Fruit fly (Drosophila melanogaster): ENCODE measurements around the gene CG11892.

DNA sequence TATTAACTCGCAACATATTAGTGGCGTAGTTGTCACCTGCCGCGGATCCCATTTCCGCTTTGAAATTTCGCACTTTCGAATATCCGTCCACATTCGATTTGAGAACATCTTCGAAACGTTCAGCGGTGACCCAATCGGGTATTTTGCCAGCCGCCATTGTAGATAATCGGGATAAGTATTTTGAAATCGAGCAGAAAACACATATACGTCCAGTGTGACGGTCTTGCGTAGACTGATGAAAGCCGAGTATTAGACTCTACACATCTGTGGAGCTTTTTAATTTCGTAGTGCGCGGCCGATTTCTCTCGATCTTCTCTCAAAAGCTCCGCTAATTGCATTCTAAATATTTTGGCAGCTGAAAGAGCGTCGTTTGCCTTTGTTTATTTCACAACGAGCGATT lies 47.7 kb downstream of the CG11892 start, which contains the start of gene CHKov1:
- TF ChIP-seq EcR (GFP tag; optimal IDR thresholded peaks at IDR 0.05), result no peak
- no peak for TF ChIP-seq pan (optimal IDR thresholded peaks at IDR 0.05)

Measured in whole organism.